Fruit fly (Drosophila melanogaster) whole organism, wandering third instar larva: ENCODE data around the gene CG5151.

Experiments used
- Abd-B ChIP-seq: fragments of >200 bp; optimal IDR thresholded peaks from 2 replicates; lab custom pipeline; 2017; ENCODE audit warnings: missing biosample characterization, missing genetic modification characterization
- CG32264 ChIP-seq: fragments of 200-800 bp; sonication (Bioruptor generic); optimal IDR thresholded peaks from 2 replicates; lab custom pipeline; 2016; ENCODE audit warnings: missing biosample characterization, missing genetic modification characterization
- CG9705 ChIP-seq: fragments of 200-800 bp; sonication (Bioruptor generic); optimal IDR thresholded peaks from 2 replicates; lab custom pipeline; 2018; ENCODE audit warnings: missing biosample characterization, mild to moderate bottlenecking, missing genetic modification characterization
- CrebA ChIP-seq: fragments of 200-800 bp; sonication (Bioruptor generic); optimal IDR thresholded peaks from 2 replicates; lab custom pipeline; 2016; ENCODE audit warnings: missing biosample characterization, mild to moderate bottlenecking, missing genetic modification characterization, borderline replicate concordance
- Dfd ChIP-seq: fragments of >200 bp; optimal IDR thresholded peaks from 2 replicates; lab custom pipeline; 2017; ENCODE audit warnings: missing biosample characterization, missing genetic modification characterization
- Dif ChIP-seq: fragments of 200-275, 200-300 bp; sonication (Bioruptor generic); optimal IDR thresholded peaks from 2 replicates; lab custom pipeline; 2018; ENCODE audit warnings: missing biosample characterization, missing genetic modification characterization; ENCODE audit not compliant: partially characterized antibody
- GATAd ChIP-seq: sonication (Bioruptor generic); optimal IDR thresholded peaks from 2 replicates; lab custom pipeline; 2016; ENCODE audit warnings: missing biosample characterization, missing genetic modification characterization
- HLH106 ChIP-seq: fragments of 200-800 bp; optimal IDR thresholded peaks from 3 replicates; lab custom pipeline; 2019; ENCODE audit warnings: missing biosample characterization, mild to moderate bottlenecking, missing genetic modification characterization, moderate library complexity
- Hnf4 ChIP-seq: fragments of 200-800 bp; sonication (Bioruptor generic); optimal IDR thresholded peaks from 2 replicates; lab custom pipeline; 2016; ENCODE audit warnings: missing biosample characterization, mild to moderate bottlenecking, missing genetic modification characterization
- Hr78 ChIP-seq: fragments of >200 bp; optimal IDR thresholded peaks from 2 replicates; lab custom pipeline; 2017; ENCODE audit warnings: missing biosample characterization, missing genetic modification characterization
- Hr83 ChIP-seq: fragments of 200-300 bp; sonication (Bioruptor generic); optimal IDR thresholded peaks from 2 replicates; lab custom pipeline; 2016; ENCODE audit warnings: missing biosample characterization, mild to moderate bottlenecking, missing genetic modification characterization, moderate library complexity; ENCODE audit not compliant: poor library complexity, severe bottlenecking
- Jra ChIP-seq: sonication (Bioruptor generic); optimal IDR thresholded peaks from 2 replicates; lab custom pipeline; 2016; ENCODE audit warnings: missing biosample characterization, missing genetic modification characterization
- Mio ChIP-seq: sonication (Bioruptor generic); optimal IDR thresholded peaks from 2 replicates; lab custom pipeline; 2016; ENCODE audit warnings: missing biosample characterization, missing genetic modification characterization
- Myc ChIP-seq: fragments of >200 bp; optimal IDR thresholded peaks from 2 replicates; lab custom pipeline; 2017
- N ChIP-seq: fragments of >200 bp; optimal IDR thresholded peaks from 2 replicates; lab custom pipeline; 2018; ENCODE audit warnings: missing biosample characterization, missing external identifiers, missing genetic modification characterization
- OdsH ChIP-seq: fragments of 200-800 bp; sonication (Bioruptor generic); optimal IDR thresholded peaks from 2 replicates; lab custom pipeline; 2016; ENCODE audit warnings: missing biosample characterization, mild to moderate bottlenecking, missing genetic modification characterization
- Rel ChIP-seq, 2 experiments: fragments of 200-800 bp; sonication (Bioruptor generic) in 1 of 2; optimal IDR thresholded peaks; 2 replicates in 1 of 2; 3 replicates in 1 of 2; lab custom pipeline; 2016 to 2019; ENCODE audit warnings: mild to moderate bottlenecking in 2 of 2, missing biosample characterization in 2 of 2, missing genetic modification characterization in 2 of 2, moderate library complexity in 1 of 2
- Sp1 ChIP-seq: fragments of 200-800 bp; sonication (Bioruptor generic); optimal IDR thresholded peaks from 3 replicates; lab custom pipeline; 2019; ENCODE audit warnings: missing biosample characterization, mild to moderate bottlenecking, missing genetic modification characterization, moderate library complexity
- Vsx2 ChIP-seq: fragments of 200-300, 225-300 bp; sonication (Bioruptor generic); optimal IDR thresholded peaks from 2 replicates; lab custom pipeline; 2018; ENCODE audit warnings: missing biosample characterization, missing genetic modification characterization; ENCODE audit not compliant: partially characterized antibody
- br ChIP-seq: fragments of 200-800 bp; sonication (Bioruptor generic); optimal IDR thresholded peaks from 2 replicates; lab custom pipeline; 2016; ENCODE audit warnings: missing biosample characterization, missing genetic modification characterization
- brk ChIP-seq: fragments of 200-800 bp; sonication (Bioruptor generic); optimal IDR thresholded peaks from 2 replicates; lab custom pipeline; 2016; ENCODE audit warnings: missing biosample characterization, mild to moderate bottlenecking, missing genetic modification characterization
- dl ChIP-seq, 2 experiments: fragments of 175-275, 200-275 bp in 1 of 2; fragments of 200-275 bp in 1 of 2; sonication (Bioruptor generic); optimal IDR thresholded peaks; lab custom pipeline; 2018; ENCODE audit warnings: mild to moderate bottlenecking in 2 of 2, missing biosample characterization in 2 of 2, missing genetic modification characterization in 2 of 2, moderate library complexity in 2 of 2; ENCODE audit not compliant: partially characterized antibody in 2 of 2, insufficient read depth in 1 of 2
- dmrt93B ChIP-seq: fragments of 200-800 bp; sonication (Bioruptor generic); optimal IDR thresholded peaks from 2 replicates; lab custom pipeline; 2018; ENCODE audit warnings: missing biosample characterization, mild to moderate bottlenecking, missing genetic modification characterization
- dsf ChIP-seq: sonication (Bioruptor generic); optimal IDR thresholded peaks from 2 replicates; lab custom pipeline; 2016; ENCODE audit warnings: missing biosample characterization, missing genetic modification characterization, borderline replicate concordance
- ey ChIP-seq: fragments of 200-800 bp; sonication (Bioruptor generic); optimal IDR thresholded peaks from 2 replicates; lab custom pipeline; 2016; ENCODE audit warnings: missing biosample characterization, missing genetic modification characterization
- foxo ChIP-seq, 2 experiments: fragments of 200-800 bp; sonication (Bioruptor generic); optimal IDR thresholded peaks; 2 replicates in 1 of 2; 3 replicates in 1 of 2; lab custom pipeline; 2016 to 2017; ENCODE audit warnings: missing biosample characterization in 2 of 2, missing genetic modification characterization in 2 of 2
- fru ChIP-seq: fragments of 200-800 bp; sonication (Bioruptor generic); optimal IDR thresholded peaks from 3 replicates; lab custom pipeline; 2016; ENCODE audit warnings: missing biosample characterization, mild to moderate bottlenecking, missing genetic modification characterization
- h ChIP-seq: fragments of 200-800 bp; sonication (Bioruptor generic); optimal IDR thresholded peaks from 3 replicates; lab custom pipeline; 2016; ENCODE audit warnings: missing biosample characterization, mild to moderate bottlenecking, missing genetic modification characterization
- jim ChIP-seq: fragments of 175-275, 200-325 bp; sonication (Bioruptor generic); optimal IDR thresholded peaks from 2 replicates; lab custom pipeline; 2016; ENCODE audit warnings: missing biosample characterization, mild to moderate bottlenecking, missing genetic modification characterization
- lola ChIP-seq: fragments of >200 bp; optimal IDR thresholded peaks from 2 replicates; lab custom pipeline; 2017; ENCODE audit warnings: missing biosample characterization, missing genetic modification characterization
- pan ChIP-seq: fragments of >200 bp; optimal IDR thresholded peaks from 2 replicates; lab custom pipeline; 2017
- psq ChIP-seq: fragments of 200-800 bp; sonication (Bioruptor generic); optimal IDR thresholded peaks from 3 replicates; lab custom pipeline; 2017; ENCODE audit warnings: missing biosample characterization, mild to moderate bottlenecking, missing genetic modification characterization, moderate library complexity
- rgr ChIP-seq: fragments of 200-800 bp; sonication (Bioruptor generic); optimal IDR thresholded peaks from 3 replicates; lab custom pipeline; 2016; ENCODE audit warnings: missing biosample characterization, mild to moderate bottlenecking, missing genetic modification characterization
- sage ChIP-seq: fragments of 200-800 bp; sonication (Bioruptor generic); optimal IDR thresholded peaks from 2 replicates; lab custom pipeline; 2016; ENCODE audit warnings: missing biosample characterization, mild to moderate bottlenecking, missing genetic modification characterization
- sv ChIP-seq: fragments of 200-800 bp; sonication (Bioruptor generic); optimal IDR thresholded peaks from 3 replicates; lab custom pipeline; 2016; ENCODE audit warnings: missing biosample characterization, missing genetic modification characterization
- tai ChIP-seq: sonication (Bioruptor generic); optimal IDR thresholded peaks from 2 replicates; lab custom pipeline; 2016; ENCODE audit warnings: missing biosample characterization, missing genetic modification characterization
- usp ChIP-seq: fragments of >200 bp; optimal IDR thresholded peaks from 2 replicates; lab custom pipeline; 2017; ENCODE audit warnings: missing biosample characterization, missing genetic modification characterization
- woc ChIP-seq: sonication (Bioruptor generic); optimal IDR thresholded peaks from 2 replicates; lab custom pipeline; 2016; ENCODE audit warnings: missing biosample characterization, mild to moderate bottlenecking, missing genetic modification characterization

The CG5151 gene

DNA sequence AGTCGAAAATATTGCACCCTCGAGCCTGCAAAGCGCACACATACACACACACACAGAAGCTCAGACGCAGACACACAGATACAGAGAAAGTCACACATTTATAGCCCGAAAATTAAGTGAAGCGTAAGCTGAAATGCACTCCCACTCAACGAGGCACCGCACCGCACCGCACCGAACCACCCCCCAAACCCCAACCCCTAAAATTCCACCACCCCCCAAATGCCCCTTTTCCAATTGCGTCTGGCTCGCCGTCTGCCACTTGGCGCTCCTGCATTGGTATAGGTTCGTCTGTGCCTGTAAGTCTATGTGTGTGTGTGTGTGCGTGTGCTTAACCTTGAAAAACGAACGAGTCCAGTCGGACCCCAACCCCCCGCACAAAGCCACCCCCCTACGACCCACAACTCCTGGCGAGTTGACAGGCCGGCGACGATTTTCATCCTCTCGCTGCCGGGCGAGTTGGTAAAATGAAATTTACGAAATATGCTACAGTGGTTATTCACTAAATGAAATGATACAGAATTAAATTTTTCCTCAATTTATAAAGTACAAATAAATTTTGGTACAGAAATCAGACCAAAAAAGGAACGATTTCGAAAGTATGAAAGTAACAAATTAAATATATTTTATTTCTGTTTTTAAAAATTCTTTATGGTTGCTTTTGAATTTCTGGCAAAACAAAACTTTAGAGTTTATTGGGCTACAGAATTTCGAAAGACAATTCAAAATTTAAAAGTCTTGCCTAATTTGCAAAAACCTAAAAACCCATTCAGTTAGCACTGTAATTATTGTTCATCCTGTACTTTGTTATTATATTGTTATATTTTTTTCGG, 18.3 kb upstream of the CG5151 start:
- TF ChIP-seq fru (GFP tag; lab: Kevin White, UChicago) (peak; percentile 58), Dif (GFP tag; lab: Kevin White, UChicago) (no peak), Myc (lab: Kevin White, UChicago) (no peak), Abd-B (GFP tag; lab: Kevin White, UChicago) (no peak), sage (GFP tag; lab: Kevin White, UChicago) (peak; percentile 20), Hr78 (GFP tag; lab: Kevin White, UChicago) (no peak), dl (GFP tag; optimal IDR thresholded peaks at IDR 0.05; lab: Kevin White, UChicago; ENCODE audit: insufficient read depth in 1 of 2, partially characterized antibody in 2 of 2) (no peak), Hr83 (GFP tag; lab: Kevin White, UChicago) (no peak), GATAd (GFP tag; lab: Kevin White, UChicago) (no peak), Vsx2 (GFP tag; lab: Kevin White, UChicago) (peak; percentile 9), sv (no peak), Dfd (GFP tag; lab: Kevin White, UChicago) (peak; percentile 52), lola (no peak), Sp1 (GFP tag; lab: Kevin White, UChicago) (peak; percentile 56), CrebA (no peak), dmrt93B (GFP tag; lab: Kevin White, UChicago) (peak; percentile 17), foxo (GFP tag; optimal IDR thresholded peaks at IDR 0.05; lab: Kevin White, UChicago) (peak in 1 of 2 experiments; percentile 60), h (GFP tag; lab: Kevin White, UChicago) (peak; percentile 64), rgr (GFP tag; lab: Kevin White, UChicago) (peak; percentile 56), pan (lab: Kevin White, UChicago) (no peak), jim (GFP tag; lab: Kevin White, UChicago) (no peak), dsf (GFP tag; lab: Kevin White, UChicago) (no peak), tai (GFP tag; lab: Kevin White, UChicago) (peak; percentile 32), OdsH (GFP tag; lab: Kevin White, UChicago) (peak; percentile 41), N (GFP tag; lab: Kevin White, UChicago) (no peak), Rel (GFP tag; optimal IDR thresholded peaks at IDR 0.05; lab: Kevin White, UChicago) (peak; percentile 3), Rel (tag; optimal IDR thresholded peaks at IDR 0.05; lab: Kevin White, UChicago) (no peak), Hnf4 (GFP tag; lab: Kevin White, UChicago) (peak; percentile 24), br (GFP tag; lab: Kevin White, UChicago) (no peak), brk (GFP tag; lab: Kevin White, UChicago) (peak; percentile 33), ey (peak; percentile 58), Jra (GFP tag; lab: Kevin White, UChicago) (no peak), Mio (GFP tag; lab: Kevin White, UChicago) (no peak), usp (GFP tag; lab: Kevin White, UChicago) (no peak), HLH106 (peak; percentile 62), psq (GFP tag; lab: Kevin White, UChicago) (peak; percentile 55), CG9705 (peak; percentile 25), CG32264 (GFP tag; lab: Kevin White, UChicago) (no peak), woc (peak; percentile 39)

DNA sequence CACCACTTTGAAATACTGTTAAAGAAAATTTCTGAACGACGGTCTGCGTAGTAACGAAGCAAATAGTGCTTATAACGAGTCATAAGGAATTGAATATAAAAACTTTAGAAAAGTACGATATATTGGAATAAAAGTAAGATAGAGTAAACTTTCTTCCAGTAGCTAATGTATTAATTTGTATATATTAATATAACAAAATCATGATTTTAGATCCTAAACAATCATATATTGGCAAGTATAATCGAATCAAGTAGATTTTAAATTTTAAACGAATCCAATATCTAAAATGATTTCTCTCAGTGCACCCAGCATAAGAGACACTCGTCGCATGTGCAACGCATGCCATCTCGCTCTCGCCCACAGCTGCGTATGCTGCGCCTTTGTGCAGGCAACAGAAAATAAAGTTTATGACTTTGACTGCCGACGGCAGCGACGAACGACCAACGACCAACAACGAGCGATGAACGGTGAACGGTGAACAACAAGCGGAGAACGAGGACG, 16.9 kb upstream of the CG5151 start:
- TF ChIP-seq dsf (GFP tag; lab: Kevin White, UChicago) (no peak), Vsx2 (GFP tag; lab: Kevin White, UChicago) (peak; percentile 45), Hr83 (GFP tag; lab: Kevin White, UChicago) (peak; percentile 44), jim (GFP tag; lab: Kevin White, UChicago) (no peak), brk (GFP tag; lab: Kevin White, UChicago) (no peak), woc (peak; percentile 58), foxo (GFP tag; optimal IDR thresholded peaks at IDR 0.05; lab: Kevin White, UChicago) (peak in 1 of 2 experiments; percentile 63), br (GFP tag; lab: Kevin White, UChicago) (peak; percentile 18), HLH106 (peak; percentile 39), Dif (GFP tag; lab: Kevin White, UChicago) (peak; percentile 65), h (GFP tag; lab: Kevin White, UChicago) (peak; percentile 79), Sp1 (GFP tag; lab: Kevin White, UChicago) (peak; percentile 80), OdsH (GFP tag; lab: Kevin White, UChicago) (peak; percentile 40), psq (GFP tag; lab: Kevin White, UChicago) (peak; percentile 68), rgr (GFP tag; lab: Kevin White, UChicago) (peak; percentile 61), dmrt93B (GFP tag; lab: Kevin White, UChicago) (peak; percentile 63), CG9705 (no peak), fru (GFP tag; lab: Kevin White, UChicago) (peak; percentile 29)
